Worm (Caenorhabditis elegans) whole organism, L2 larva: ENCODE measurements around the gene F20D6.11.

Source experiments
- blmp-1 ChIP-seq: sonication (generic microtip); optimal IDR thresholded peaks from 2 replicates; lab custom pipeline; 2017; ENCODE audit warnings: missing genetic modification characterization, mild to moderate bottlenecking, missing compliant biosample characterization, antibody characterized with exemption, moderate library complexity; ENCODE audit not compliant: insufficient read depth
- elt-1 ChIP-seq: fragments of 150-350 bp; optimal IDR thresholded peaks from 2 replicates; lab custom pipeline; 2014; ENCODE audit warnings: missing biosample characterization, missing genetic modification characterization
- lin-39 ChIP-seq: fragments of 150-350 bp; optimal IDR thresholded peaks from 2 replicates; lab custom pipeline; 2014; ENCODE audit warnings: missing biosample characterization, missing genetic modification reagents, missing genetic modification characterization
- mdl-1 ChIP-seq, 2 experiments: fragments of 150-350 bp in 1 of 2; sonication (generic microtip) in 1 of 2; optimal IDR thresholded peaks; 2 replicates each; lab custom pipeline; 2017; ENCODE audit warnings: missing biosample characterization in 2 of 2, missing genetic modification characterization in 2 of 2
- nhr-129 ChIP-seq: fragments of 150-350 bp; optimal IDR thresholded peaks from 2 replicates; lab custom pipeline; 2014; ENCODE audit warnings: missing biosample characterization, missing genetic modification characterization
- nhr-237 ChIP-seq: fragments of 150-350 bp; optimal IDR thresholded peaks from 2 replicates; lab custom pipeline; 2014; ENCODE audit warnings: missing biosample characterization, missing genetic modification characterization
- unc-39 ChIP-seq: fragments of 150-350 bp; optimal IDR thresholded peaks from 2 replicates; lab custom pipeline; 2014; ENCODE audit warnings: missing biosample characterization, missing genetic modification characterization

DNA sequence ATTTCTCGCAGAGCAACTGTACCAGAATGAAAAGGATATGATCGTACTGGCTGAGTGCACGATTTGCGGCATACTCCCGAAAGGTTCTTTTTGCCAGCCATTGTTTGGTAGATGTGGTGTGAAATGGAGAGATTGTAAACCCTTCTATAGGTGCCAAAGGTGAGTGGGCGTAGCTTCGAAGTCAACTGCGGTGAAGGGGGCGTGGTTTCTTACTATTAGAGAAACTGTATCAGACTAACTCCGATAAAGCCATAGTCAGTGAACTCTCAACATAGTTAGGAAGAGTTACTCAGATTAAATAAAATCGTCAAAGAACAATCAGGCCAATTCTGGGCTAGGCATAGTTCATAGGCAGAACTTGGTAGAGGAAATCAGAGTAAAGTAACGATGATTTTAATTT, 21.5 kb downstream of the F20D6.11 start, which contains the start of gene F20D6.9:
- TF ChIP-seq blmp-1 (tag; lab: Kevin White, UChicago), result no peak
- TF ChIP-seq nhr-129, result no peak
- TF ChIP-seq mdl-1 (tag; optimal IDR thresholded peaks at IDR 0.05; lab: Kevin White, UChicago), result no peak
- TF ChIP-seq lin-39 (tag; lab: Kevin White, UChicago), result no peak
- no peak for TF ChIP-seq unc-39 (tag; lab: Kevin White, UChicago)
- TF ChIP-seq elt-1 (tag; lab: Kevin White, UChicago), result no peak
- no peak for TF ChIP-seq nhr-237
